Worm (Caenorhabditis elegans) whole organism, L1 larva: ENCODE measurements around the gene T07A5.7.

ENCODE experiments used
- C34B4.2 ChIP-seq: sonication (generic microtip); optimal IDR thresholded peaks from 2 replicates; lab custom pipeline; 2017; ENCODE audit warnings: mild to moderate bottlenecking, missing genetic modification characterization, missing compliant biosample characterization
- F16B12.6 ChIP-seq: fragments of 150-350 bp; optimal IDR thresholded peaks from 2 replicates; lab custom pipeline; 2014; ENCODE audit warnings: missing biosample characterization, missing genetic modification characterization
- aha-1 ChIP-seq: fragments of 150-350 bp; optimal IDR thresholded peaks from 2 replicates; lab custom pipeline; 2014; ENCODE audit warnings: missing biosample characterization, missing genetic modification characterization
- alr-1 ChIP-seq: fragments of 200-800 bp; sonication (Bioruptor generic); optimal IDR thresholded peaks from 2 replicates; lab custom pipeline; 2018; ENCODE audit warnings: borderline replicate concordance, mild to moderate bottlenecking, missing genetic modification characterization, missing compliant biosample characterization
- aly-2 ChIP-seq: fragments of 150-350 bp; optimal IDR thresholded peaks from 2 replicates; lab custom pipeline; 2014; ENCODE audit warnings: missing biosample characterization, missing genetic modification characterization
- blmp-1 ChIP-seq: fragments of 150-350 bp; optimal IDR thresholded peaks from 2 replicates; lab custom pipeline; 2014; ENCODE audit warnings: missing biosample characterization, missing genetic modification characterization
- ceh-8 ChIP-seq: fragments of 200-800 bp; sonication (Bioruptor generic); optimal IDR thresholded peaks from 2 replicates; lab custom pipeline; 2018; ENCODE audit warnings: mild to moderate bottlenecking, missing genetic modification characterization, moderate library complexity, missing compliant biosample characterization
- ceh-88 ChIP-seq: fragments of 200-800 bp; sonication (Bioruptor generic); IDR thresholded peaks from 2 replicates; pipeline ENCODE4 v1.3.6; 2022; ENCODE audit warnings: missing genetic modification characterization, missing compliant biosample characterization
- ceh-90 ChIP-seq: sonication (generic microtip); optimal IDR thresholded peaks from 2 replicates; lab custom pipeline; 2016; ENCODE audit warnings: missing genetic modification characterization, missing compliant biosample characterization
- ces-1 ChIP-seq: fragments of 150-350 bp; optimal IDR thresholded peaks from 2 replicates; lab custom pipeline; 2014; ENCODE audit warnings: missing biosample characterization, missing genetic modification reagents, missing genetic modification characterization
- dpl-1 ChIP-seq, 3 experiments: fragments of 150-350 bp in 2 of 3; sonication (generic microtip) in 1 of 3; optimal IDR thresholded peaks; 2 replicates each; lab custom pipeline; 2014 to 2017; ENCODE audit warnings: missing biosample characterization in 3 of 3, missing genetic modification characterization in 3 of 3, missing genetic modification reagents in 3 of 3
- efl-3 ChIP-seq: fragments of 200-800 bp; sonication (Bioruptor generic); optimal IDR thresholded peaks from 2 replicates; lab custom pipeline; 2018; ENCODE audit warnings: mild to moderate bottlenecking, missing genetic modification characterization, missing compliant biosample characterization
- egl-13 ChIP-seq: sonication (generic microtip); optimal IDR thresholded peaks from 2 replicates; lab custom pipeline; 2016; ENCODE audit warnings: missing genotype, missing genetic modification reagents, missing genetic modification characterization, missing compliant biosample characterization
- ets-5 ChIP-seq: fragments of 200-800 bp; sonication (Bioruptor generic); IDR thresholded peaks from 2 replicates; pipeline ENCODE4 v1.3.6; 2022; ENCODE audit warnings: missing genetic modification characterization, missing compliant biosample characterization
- fkh-10 ChIP-seq: sonication (generic microtip); optimal IDR thresholded peaks from 2 replicates; lab custom pipeline; 2017; ENCODE audit warnings: missing biosample characterization, missing genetic modification reagents, missing genetic modification characterization
- fkh-4 ChIP-seq: sonication (generic microtip); optimal IDR thresholded peaks from 2 replicates; lab custom pipeline; 2016; ENCODE audit warnings: missing compliant biosample characterization, missing genetic modification characterization, borderline replicate concordance
- fkh-8 ChIP-seq: sonication (generic microtip); optimal IDR thresholded peaks from 2 replicates; lab custom pipeline; 2016; ENCODE audit warnings: mild to moderate bottlenecking, missing genetic modification characterization, missing compliant biosample characterization
- hlh-4 ChIP-seq: sonication (generic microtip); optimal IDR thresholded peaks from 2 replicates; lab custom pipeline; 2016; ENCODE audit warnings: mild to moderate bottlenecking, missing genetic modification characterization, missing compliant biosample characterization
- irx-1 ChIP-seq: sonication (generic microtip); optimal IDR thresholded peaks from 2 replicates; lab custom pipeline; 2016; ENCODE audit warnings: missing genetic modification characterization, missing compliant biosample characterization
- lin-13 ChIP-seq: fragments of 150-350 bp; optimal IDR thresholded peaks from 2 replicates; lab custom pipeline; 2014; ENCODE audit warnings: missing biosample characterization, missing genetic modification reagents, missing genetic modification characterization
- lin-14 ChIP-seq: fragments of 200-800 bp; sonication (Bioruptor generic); optimal IDR thresholded peaks from 2 replicates; lab custom pipeline; 2018; ENCODE audit warnings: mild to moderate bottlenecking, missing genetic modification characterization, moderate library complexity, missing compliant biosample characterization
- lin-15B ChIP-seq: fragments of 150-350 bp; sonication (generic microtip); optimal IDR thresholded peaks from 3 replicates; lab custom pipeline; 2014; ENCODE audit warnings: missing biosample characterization, missing genetic modification characterization
- lin-35 ChIP-seq, 2 experiments: fragments of 150-350 bp; optimal IDR thresholded peaks; 2 replicates each; lab custom pipeline; 2014; ENCODE audit warnings: missing biosample characterization in 2 of 2, missing genetic modification characterization in 2 of 2, missing genetic modification reagents in 2 of 2
- lin-39 ChIP-seq: fragments of 150-350 bp; optimal IDR thresholded peaks from 2 replicates; lab custom pipeline; 2014; ENCODE audit warnings: missing biosample characterization, missing genetic modification reagents, missing genetic modification characterization
- lir-3 ChIP-seq: sonication (generic microtip); optimal IDR thresholded peaks from 2 replicates; lab custom pipeline; 2016; ENCODE audit warnings: mild to moderate bottlenecking, missing genetic modification characterization, moderate library complexity, missing compliant biosample characterization; ENCODE audit not compliant: poor library complexity
- mdl-1 ChIP-seq, 2 experiments: fragments of 150-350 bp; optimal IDR thresholded peaks; 2 replicates each; lab custom pipeline; 2014 to 2017; ENCODE audit warnings: missing biosample characterization in 2 of 2, missing genetic modification characterization in 2 of 2, inconsistent platforms in 1 of 2
- nhr-12 ChIP-seq: sonication (generic microtip); optimal IDR thresholded peaks from 2 replicates; lab custom pipeline; 2017; ENCODE audit warnings: missing biosample characterization, missing genetic modification characterization
- nhr-28 ChIP-seq: fragments of 150-350 bp; optimal IDR thresholded peaks from 2 replicates; lab custom pipeline; 2014; ENCODE audit warnings: missing biosample characterization, missing genetic modification characterization
- nhr-71 ChIP-seq: sonication (generic microtip); optimal IDR thresholded peaks from 2 replicates; lab custom pipeline; 2016; ENCODE audit warnings: mild to moderate bottlenecking, missing genetic modification characterization, moderate library complexity, missing compliant biosample characterization
- nhr-76 ChIP-seq: sonication (generic microtip); optimal IDR thresholded peaks from 2 replicates; lab custom pipeline; 2017; ENCODE audit warnings: missing biosample characterization, missing genetic modification characterization
- nhr-77 ChIP-seq: fragments of 150-350 bp; optimal IDR thresholded peaks from 2 replicates; lab custom pipeline; 2014; ENCODE audit warnings: missing biosample characterization, missing genetic modification characterization
- nhr-84 ChIP-seq: sonication (generic microtip); optimal IDR thresholded peaks from 2 replicates; lab custom pipeline; 2017; ENCODE audit warnings: missing biosample characterization, missing genetic modification characterization
- nhr-85 ChIP-seq: sonication (generic microtip); peaks from one replicate; lab custom pipeline; 2016; ENCODE audit warnings: missing genetic modification characterization, inconsistent platforms, missing compliant biosample characterization
- nhr-90 ChIP-seq: sonication (generic microtip); optimal IDR thresholded peaks from 2 replicates; lab custom pipeline; 2016; ENCODE audit warnings: mild to moderate bottlenecking, missing genetic modification characterization, missing compliant biosample characterization; ENCODE audit not compliant: poor library complexity
- pag-3 ChIP-seq: sonication (generic microtip); optimal IDR thresholded peaks from 2 replicates; lab custom pipeline; 2017; ENCODE audit warnings: missing genetic modification characterization, mild to moderate bottlenecking, missing compliant biosample characterization, antibody characterized with exemption, borderline replicate concordance; ENCODE audit not compliant: insufficient read depth
- rnt-1 ChIP-seq: sonication (generic microtip); optimal IDR thresholded peaks from 2 replicates; lab custom pipeline; 2016; ENCODE audit warnings: mild to moderate bottlenecking, missing genetic modification characterization, moderate library complexity, missing compliant biosample characterization
- skn-1 ChIP-seq: fragments of 150-350 bp; optimal IDR thresholded peaks from 2 replicates; lab custom pipeline; 2014; ENCODE audit warnings: missing biosample characterization, missing genetic modification characterization
- sox-4 ChIP-seq: sonication (generic microtip); optimal IDR thresholded peaks from 2 replicates; lab custom pipeline; 2016; ENCODE audit warnings: missing genetic modification characterization, missing compliant biosample characterization
- sptf-1 ChIP-seq: fragments of 150-350 bp; optimal IDR thresholded peaks from 2 replicates; lab custom pipeline; 2014; ENCODE audit warnings: missing biosample characterization, missing genetic modification characterization
- swsn-7 ChIP-seq: sonication (generic microtip); optimal IDR thresholded peaks from 2 replicates; lab custom pipeline; 2016; ENCODE audit warnings: missing genetic modification characterization, missing compliant biosample characterization
- tbx-2 ChIP-seq: sonication (generic microtip); optimal IDR thresholded peaks from 2 replicates; lab custom pipeline; 2016; ENCODE audit warnings: missing genetic modification characterization, missing compliant biosample characterization
- tlp-1 ChIP-seq: fragments of 150-350 bp; optimal IDR thresholded peaks from 2 replicates; lab custom pipeline; 2014; ENCODE audit warnings: missing biosample characterization, missing genetic modification characterization
- unc-130 ChIP-seq: fragments of 150-350 bp; optimal IDR thresholded peaks from 2 replicates; lab custom pipeline; 2017; ENCODE audit warnings: missing biosample characterization, missing genetic modification characterization, inconsistent platforms
- unc-30 ChIP-seq: sonication (generic microtip); optimal IDR thresholded peaks from 2 replicates; lab custom pipeline; 2017; ENCODE audit warnings: missing biosample characterization, missing genetic modification characterization
- unc-62 ChIP-seq: fragments of 150-350 bp; optimal IDR thresholded peaks from 2 replicates; lab custom pipeline; 2014; ENCODE audit warnings: missing biosample characterization, missing genetic modification reagents, missing genetic modification characterization
- vab-15 ChIP-seq: sonication (generic microtip); optimal IDR thresholded peaks from 2 replicates; lab custom pipeline; 2017; ENCODE audit warnings: missing genotype, mild to moderate bottlenecking, missing genetic modification characterization, missing compliant biosample characterization
- zag-1 ChIP-seq: fragments of 150-350 bp; optimal IDR thresholded peaks from 2 replicates; lab custom pipeline; 2014; ENCODE audit warnings: missing biosample characterization, missing genetic modification characterization
- ztf-4 ChIP-seq: fragments of 150-350 bp; optimal IDR thresholded peaks from 2 replicates; lab custom pipeline; 2014; ENCODE audit warnings: missing biosample characterization, missing genetic modification characterization

The T07A5.7 gene

DNA sequence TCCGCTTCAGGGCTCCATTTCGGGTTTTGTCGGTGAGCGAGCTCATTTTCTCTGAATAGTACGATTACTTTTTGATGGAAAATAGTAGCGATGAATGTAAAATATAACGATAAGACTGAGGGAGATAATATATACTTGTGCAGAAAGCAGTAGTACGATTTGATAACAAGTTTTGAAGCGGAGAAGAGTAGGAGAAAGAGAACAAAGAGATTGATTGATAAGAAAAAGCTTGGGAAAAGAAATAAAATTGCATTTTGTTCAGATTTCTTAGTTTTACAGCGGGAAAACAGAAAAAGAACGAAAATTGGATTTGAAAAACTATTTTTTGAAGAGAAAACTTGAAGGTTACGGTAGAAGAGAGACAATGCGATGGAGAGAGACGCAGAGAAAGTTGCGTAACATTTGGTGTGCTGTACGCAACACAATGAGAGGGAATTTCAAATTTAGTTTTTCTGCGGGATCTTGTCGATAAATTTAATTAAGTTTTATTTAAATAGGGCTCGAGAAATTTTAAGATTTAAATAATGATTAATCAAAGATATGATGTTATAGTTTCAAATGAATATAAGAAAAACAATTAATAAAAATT, 46.8 kb upstream of the T07A5.7 start, which contains the start of gene umps-1 (continued):
- TF ChIP-seq unc-130 (tag; lab: Kevin White, UChicago) (peak; percentile 76), unc-62 (no peak), ceh-8 (no peak), lin-39 (tag; lab: Kevin White, UChicago) (peak; percentile 71), dpl-1 (GFP tag; optimal IDR thresholded peaks at IDR 0.05; lab: Kevin White, UChicago) (peak; percentile 97 to 99 (median 98)), swsn-7 (tag; lab: Kevin White, UChicago) (peak; percentile 77), lin-15B (peak; percentile 39), ceh-88 (GFP tag; lab: Robert Waterston, UW) (no peak), nhr-71 (tag; lab: Kevin White, UChicago) (peak; percentile 89), unc-30 (tag; lab: Kevin White, UChicago) (no peak), nhr-12 (tag; lab: Kevin White, UChicago) (no peak), ztf-4 (tag; lab: Kevin White, UChicago) (peak; percentile 26), nhr-84 (tag; lab: Kevin White, UChicago) (no peak), aly-2 (tag; lab: Kevin White, UChicago) (peak; percentile 72), efl-3 (no peak), tlp-1 (tag; lab: Kevin White, UChicago) (no peak), aha-1 (no peak), pag-3 (tag; lab: Kevin White, UChicago) (no peak), blmp-1 (tag; lab: Kevin White, UChicago) (peak; percentile 81), sptf-1 (tag; lab: Kevin White, UChicago) (no peak), alr-1 (tag; lab: Kevin White, UChicago) (no peak), rnt-1 (tag; lab: Kevin White, UChicago) (peak; percentile 89), mdl-1 (tag; optimal IDR thresholded peaks at IDR 0.05; lab: Kevin White, UChicago) (peak in 1 of 2 experiments; percentile 63), tbx-2 (tag; lab: Kevin White, UChicago) (peak; percentile 82), fkh-4 (tag; lab: Kevin White, UChicago) (no peak), sox-4 (tag; lab: Kevin White, UChicago) (no peak), vab-15 (tag; lab: Kevin White, UChicago) (no peak), F16B12.6 (tag; lab: Kevin White, UChicago) (peak; percentile 94), fkh-8 (no peak), lir-3 (peak; percentile 50), nhr-90 (tag; lab: Kevin White, UChicago) (peak; percentile 82), fkh-10 (GFP tag; lab: Kevin White, UChicago) (no peak), skn-1 (peak; percentile 66), egl-13 (tag; lab: Kevin White, UChicago) (no peak), hlh-4 (tag; lab: Kevin White, UChicago) (no peak), lin-13 (GFP tag; lab: Kevin White, UChicago) (peak; percentile 62), ceh-90 (tag; lab: Kevin White, UChicago) (peak; percentile 36), lin-35 (GFP tag; optimal IDR thresholded peaks at IDR 0.05; lab: Kevin White, UChicago) (peak; percentile 98 to 100), nhr-85 (tag; lab: Kevin White, UChicago) (peak; percentile 93), nhr-28 (tag; lab: Kevin White, UChicago) (no peak), nhr-76 (tag; lab: Kevin White, UChicago) (no peak), irx-1 (peak; percentile 63), ets-5 (GFP tag; lab: Robert Waterston, UW) (no peak), zag-1 (tag; lab: Kevin White, UChicago) (no peak), C34B4.2 (tag; lab: Kevin White, UChicago) (no peak), lin-14 (GFP tag; lab: Kevin White, UChicago) (no peak), ces-1 (GFP tag; lab: Kevin White, UChicago) (no peak), nhr-77 (tag; lab: Kevin White, UChicago) (peak; percentile 70)
